Fruit fly (Drosophila melanogaster) Kc167 (cell line): Measurements from ENCODE around the gene CG1943.

Source experiments
- Sin3A ChIP-seq: fragments of >200 bp; optimal IDR thresholded peaks from 2 replicates; lab custom pipeline; 2018; ENCODE audit warnings: missing external identifiers
- h ChIP-seq: fragments of >200 bp; optimal IDR thresholded peaks from 3 replicates; lab custom pipeline; 2018; ENCODE audit warnings: missing external identifiers
- insv ChIP-seq: fragments of >200 bp; optimal IDR thresholded peaks from 3 replicates; lab custom pipeline; 2018; ENCODE audit warnings: missing external identifiers

dm6 chr3R:7074297-7075114 lies at the start of gene CG1943, which contains the start of gene Ufl1:
- TF ChIP-seq Sin3A (lab: Kevin White, UChicago) (no peak), insv (lab: Kevin White, UChicago) (no peak), h (lab: Kevin White, UChicago) (no peak)
